Fruit fly (Drosophila melanogaster): ENCODE data around the gene r-l.

DNA sequence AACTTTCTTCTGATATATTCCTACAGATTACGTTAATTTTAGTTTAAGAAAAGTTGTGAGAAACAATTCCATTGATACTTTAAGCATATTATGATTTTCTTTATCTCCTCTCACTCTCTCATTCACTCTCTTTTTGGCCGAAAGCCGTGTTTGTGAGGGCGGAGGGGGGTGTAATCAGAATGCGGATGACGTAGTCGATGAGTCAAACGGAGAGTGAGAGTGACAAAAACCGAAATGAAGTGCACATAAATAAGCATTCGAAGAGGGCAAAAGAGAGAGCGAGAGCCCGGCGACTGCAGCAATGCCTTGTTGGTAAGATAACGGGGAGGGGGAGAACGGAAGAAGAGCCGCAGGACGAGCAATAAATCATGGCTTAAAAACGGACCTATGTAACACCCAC, 21.2 kb upstream of the r-l start:
- TF ChIP-seq Dll (optimal IDR thresholded peaks at IDR 0.05) (no peak), EcR (GFP tag; optimal IDR thresholded peaks at IDR 0.05) (no peak), psq (optimal IDR thresholded peaks at IDR 0.05) (no peak), pan (optimal IDR thresholded peaks at IDR 0.05) (no peak)
